Worm (Caenorhabditis elegans) whole organism, mixed stage, embryonic: Measurements from ENCODE around the gene hcf-1.

Experiments
- M03D4.4 ChIP-seq: sonication (generic microtip); optimal IDR thresholded peaks from 2 replicates; lab custom pipeline; 2017; ENCODE audit warnings: mild to moderate bottlenecking, missing genetic modification characterization, missing compliant biosample characterization
- bed-3 ChIP-seq: fragments of 200-800 bp; sonication (Bioruptor generic); optimal IDR thresholded peaks from 3 replicates; lab custom pipeline; 2018; ENCODE audit warnings: mild to moderate bottlenecking, missing genetic modification characterization, moderate library complexity, missing compliant biosample characterization
- blmp-1 ChIP-seq: fragments of 150-350 bp; optimal IDR thresholded peaks from 2 replicates; lab custom pipeline; 2014; ENCODE audit warnings: missing biosample characterization, missing genetic modification characterization
- ceh-39 ChIP-seq: fragments of 150-350 bp; optimal IDR thresholded peaks from 2 replicates; lab custom pipeline; 2014; ENCODE audit warnings: missing biosample characterization, missing genetic modification characterization
- ceh-83 ChIP-seq: fragments of 200-800 bp; sonication (Bioruptor generic); optimal IDR thresholded peaks from 2 replicates; lab custom pipeline; 2018; ENCODE audit warnings: mild to moderate bottlenecking, missing genetic modification characterization, missing compliant biosample characterization
- ces-1 ChIP-seq: fragments of 150-350 bp; optimal IDR thresholded peaks from 2 replicates; lab custom pipeline; 2014; ENCODE audit warnings: missing biosample characterization, missing genetic modification reagents, missing genetic modification characterization
- cnd-1 ChIP-seq: fragments of 200-800 bp; sonication (Bioruptor generic); optimal IDR thresholded peaks from 2 replicates; lab custom pipeline; 2018; ENCODE audit warnings: mild to moderate bottlenecking, missing genetic modification characterization, missing compliant biosample characterization
- drap-1 ChIP-seq: fragments of 200-800 bp; sonication (Bioruptor generic); optimal IDR thresholded peaks from 3 replicates; lab custom pipeline; 2018; ENCODE audit warnings: mild to moderate bottlenecking, missing genetic modification characterization, missing compliant biosample characterization
- elt-3 ChIP-seq: fragments of 150-350 bp; optimal IDR thresholded peaks from 2 replicates; lab custom pipeline; 2014; ENCODE audit warnings: missing biosample characterization, missing genetic modification characterization
- flh-1 ChIP-seq: fragments of 200-800 bp; sonication (Bioruptor generic); optimal IDR thresholded peaks from 2 replicates; lab custom pipeline; 2018; ENCODE audit warnings: mild to moderate bottlenecking, missing genetic modification characterization, moderate library complexity, missing compliant biosample characterization
- ham-2 ChIP-seq: fragments of 200-800 bp; sonication (Bioruptor generic); optimal IDR thresholded peaks from 2 replicates; lab custom pipeline; 2018; ENCODE audit warnings: mild to moderate bottlenecking, missing genetic modification characterization, missing compliant biosample characterization
- lin-13 ChIP-seq: fragments of 150-350 bp; optimal IDR thresholded peaks from 2 replicates; lab custom pipeline; 2014; ENCODE audit warnings: missing biosample characterization, missing genetic modification characterization
- lin-32 ChIP-seq: fragments of 200-800 bp; sonication (Bioruptor generic); optimal IDR thresholded peaks from 2 replicates; lab custom pipeline; 2018; ENCODE audit warnings: mild to moderate bottlenecking, missing genetic modification characterization, missing compliant biosample characterization
- mab-5 ChIP-seq: fragments of 150-350 bp; optimal IDR thresholded peaks from 2 replicates; lab custom pipeline; 2014; ENCODE audit warnings: missing biosample characterization, missing genetic modification characterization
- mep-1 ChIP-seq: fragments of 150-350 bp; optimal IDR thresholded peaks from 2 replicates; lab custom pipeline; 2017; ENCODE audit warnings: missing biosample characterization, missing genetic modification reagents, missing genetic modification characterization, inconsistent platforms
- mls-2 ChIP-seq: sonication (generic microtip); optimal IDR thresholded peaks from 2 replicates; lab custom pipeline; 2016; ENCODE audit warnings: mild to moderate bottlenecking, missing genetic modification characterization, moderate library complexity, missing compliant biosample characterization
- nhr-2 ChIP-seq: fragments of 150-350 bp; optimal IDR thresholded peaks from 2 replicates; lab custom pipeline; 2014; ENCODE audit warnings: missing biosample characterization, missing genetic modification characterization
- nhr-237 ChIP-seq: fragments of 150-350 bp; optimal IDR thresholded peaks from 2 replicates; lab custom pipeline; 2014; ENCODE audit warnings: missing biosample characterization, missing genetic modification characterization
- nhr-28 ChIP-seq: fragments of 150-350 bp; optimal IDR thresholded peaks from 2 replicates; lab custom pipeline; 2014; ENCODE audit warnings: missing biosample characterization, missing genetic modification characterization
- nhr-76 ChIP-seq: sonication (generic microtip); optimal IDR thresholded peaks from 2 replicates; lab custom pipeline; 2017; ENCODE audit warnings: missing biosample characterization, missing genetic modification characterization
- pha-4 ChIP-seq: fragments of 150-350 bp; optimal IDR thresholded peaks from 2 replicates; lab custom pipeline; 2018; ENCODE audit warnings: missing biosample characterization, missing genetic modification reagents, missing genetic modification characterization
- sem-2 ChIP-seq: fragments of 200-800 bp; sonication (Bioruptor generic); optimal IDR thresholded peaks from 2 replicates; lab custom pipeline; 2018; ENCODE audit warnings: mild to moderate bottlenecking, missing genetic modification characterization, missing compliant biosample characterization
- snpc-4 ChIP-seq: fragments of 150-350 bp; optimal IDR thresholded peaks from 2 replicates; lab custom pipeline; 2014; ENCODE audit warnings: missing biosample characterization, missing genetic modification characterization
- sptf-1 ChIP-seq: sonication (generic microtip); optimal IDR thresholded peaks from 2 replicates; lab custom pipeline; 2017; ENCODE audit warnings: mild to moderate bottlenecking, missing genetic modification characterization, moderate library complexity, missing compliant biosample characterization
- tbx-8 ChIP-seq: fragments of 200-800 bp; sonication (Bioruptor generic); optimal IDR thresholded peaks from 2 replicates; lab custom pipeline; 2018; ENCODE audit warnings: mild to moderate bottlenecking, missing genetic modification characterization, moderate library complexity, missing compliant biosample characterization
- unc-120 ChIP-seq: sonication (generic microtip); optimal IDR thresholded peaks from 2 replicates; lab custom pipeline; 2017; ENCODE audit warnings: missing genetic modification characterization, missing compliant biosample characterization; ENCODE audit not compliant: poor library complexity, severe bottlenecking
- unc-39 ChIP-seq: fragments of 150-350 bp; optimal IDR thresholded peaks from 2 replicates; lab custom pipeline; 2014; ENCODE audit warnings: missing biosample characterization, missing genetic modification characterization
- unc-62 ChIP-seq: fragments of 150-350 bp; optimal IDR thresholded peaks from 2 replicates; lab custom pipeline; 2014; ENCODE audit warnings: missing biosample characterization, missing genetic modification reagents, missing genetic modification characterization
- zip-8 ChIP-seq: fragments of 150-350 bp; optimal IDR thresholded peaks from 2 replicates; lab custom pipeline; 2014; ENCODE audit warnings: missing biosample characterization, missing genetic modification characterization
- ztf-11 ChIP-seq: fragments of 150-350 bp; optimal IDR thresholded peaks from 2 replicates; lab custom pipeline; 2014; ENCODE audit warnings: missing biosample characterization, missing genetic modification characterization

hcf-1 gene

ce11 chrIV:7783801-7784411, 9.8 kb upstream of the hcf-1 start, which contains the start of gene tag-321:
Gene tag-321, minus strand, starts transcription at chrIV:7783851.
- TF ChIP-seq ces-1 (GFP tag; lab: Kevin White, UChicago) (no peak), nhr-237 (tag; lab: Kevin White, UChicago) (no peak), lin-13 (tag; lab: Kevin White, UChicago) (no peak), unc-120 (tag; lab: Kevin White, UChicago) (no peak), drap-1 (GFP tag; lab: Kevin White, UChicago) (no peak), tbx-8 (GFP tag; lab: Kevin White, UChicago) (no peak), mab-5 (tag; lab: Kevin White, UChicago) (no peak), unc-62 (GFP tag; lab: Kevin White, UChicago) (no peak), ceh-83 (GFP tag; lab: Kevin White, UChicago) (no peak), unc-39 (tag; lab: Kevin White, UChicago) (no peak), ham-2 (GFP tag; lab: Kevin White, UChicago) (no peak)

ce11 chrIV:7782292-7782691, 8.2 kb upstream of the hcf-1 start, which contains the start of gene sec-10:
Gene sec-10, minus strand, starts transcription at chrIV:7782499.
- TF ChIP-seq bed-3 (GFP tag; lab: Kevin White, UChicago) (no peak), ztf-11 (tag; lab: Kevin White, UChicago) (no peak), blmp-1 (tag; lab: Kevin White, UChicago) (no peak), sptf-1 (tag; lab: Kevin White, UChicago) (no peak), mep-1 (tag; lab: Kevin White, UChicago) (no peak), ceh-39 (tag; lab: Kevin White, UChicago) (no peak), lin-32 (GFP tag; lab: Kevin White, UChicago) (no peak), nhr-28 (tag; lab: Kevin White, UChicago) (no peak), zip-8 (tag; lab: Kevin White, UChicago) (no peak)

- no peak for TF ChIP-seq elt-3 (tag; lab: Kevin White, UChicago)
- no peak for TF ChIP-seq pha-4 (tag; lab: Kevin White, UChicago)
- no peak for TF ChIP-seq cnd-1 (tag; lab: Kevin White, UChicago)
- TF ChIP-seq nhr-2 (tag; lab: Kevin White, UChicago) = no peak
- TF ChIP-seq lin-32 (GFP tag; lab: Kevin White, UChicago) = no peak
- no peak for TF ChIP-seq flh-1
- TF ChIP-seq bed-3 (GFP tag; lab: Kevin White, UChicago) = no peak
- TF ChIP-seq snpc-4 (tag; lab: Kevin White, UChicago) = no peak
- no peak for TF ChIP-seq mls-2 (tag; lab: Kevin White, UChicago)
- TF ChIP-seq sptf-1 (tag; lab: Kevin White, UChicago) = no peak
- TF ChIP-seq sem-2 (GFP tag; lab: Kevin White, UChicago) = no peak
- TF ChIP-seq unc-120 (tag; lab: Kevin White, UChicago) = no peak
- no peak for TF ChIP-seq ces-1 (GFP tag; lab: Kevin White, UChicago)
Measured at ce11 chrIV:7778865-7779264, 4.8 kb upstream of the hcf-1 start, which contains the start of gene rpap-3. Gene rpap-3, minus strand, starts transcription at chrIV:7778965.

ce11 chrIV:7775725-7776124, 1.6 kb upstream of the hcf-1 start, which contains the start of gene swd-2.1:
Gene swd-2.1, plus strand, starts transcription at chrIV:7776025.
- TF ChIP-seq drap-1 (GFP tag; lab: Kevin White, UChicago) = no peak
- no peak for TF ChIP-seq ceh-39 (tag; lab: Kevin White, UChicago)
- TF ChIP-seq sem-2 (GFP tag; lab: Kevin White, UChicago) = no peak
- TF ChIP-seq snpc-4 (tag; lab: Kevin White, UChicago) = no peak
- TF ChIP-seq nhr-237 (tag; lab: Kevin White, UChicago) = no peak
- no peak for TF ChIP-seq unc-120 (tag; lab: Kevin White, UChicago)
- no peak for TF ChIP-seq ceh-83 (GFP tag; lab: Kevin White, UChicago)
- TF ChIP-seq cnd-1 (tag; lab: Kevin White, UChicago) = no peak
- no peak for TF ChIP-seq pha-4 (tag; lab: Kevin White, UChicago)
- no peak for TF ChIP-seq nhr-76 (tag; lab: Kevin White, UChicago)
- no peak for TF ChIP-seq nhr-28 (tag; lab: Kevin White, UChicago)
- no peak for TF ChIP-seq M03D4.4 (tag; lab: Kevin White, UChicago)
- no peak for TF ChIP-seq zip-8 (tag; lab: Kevin White, UChicago)
